Fruit fly (Drosophila melanogaster): Measurements from ENCODE around the gene yin.

yin gene

DNA sequence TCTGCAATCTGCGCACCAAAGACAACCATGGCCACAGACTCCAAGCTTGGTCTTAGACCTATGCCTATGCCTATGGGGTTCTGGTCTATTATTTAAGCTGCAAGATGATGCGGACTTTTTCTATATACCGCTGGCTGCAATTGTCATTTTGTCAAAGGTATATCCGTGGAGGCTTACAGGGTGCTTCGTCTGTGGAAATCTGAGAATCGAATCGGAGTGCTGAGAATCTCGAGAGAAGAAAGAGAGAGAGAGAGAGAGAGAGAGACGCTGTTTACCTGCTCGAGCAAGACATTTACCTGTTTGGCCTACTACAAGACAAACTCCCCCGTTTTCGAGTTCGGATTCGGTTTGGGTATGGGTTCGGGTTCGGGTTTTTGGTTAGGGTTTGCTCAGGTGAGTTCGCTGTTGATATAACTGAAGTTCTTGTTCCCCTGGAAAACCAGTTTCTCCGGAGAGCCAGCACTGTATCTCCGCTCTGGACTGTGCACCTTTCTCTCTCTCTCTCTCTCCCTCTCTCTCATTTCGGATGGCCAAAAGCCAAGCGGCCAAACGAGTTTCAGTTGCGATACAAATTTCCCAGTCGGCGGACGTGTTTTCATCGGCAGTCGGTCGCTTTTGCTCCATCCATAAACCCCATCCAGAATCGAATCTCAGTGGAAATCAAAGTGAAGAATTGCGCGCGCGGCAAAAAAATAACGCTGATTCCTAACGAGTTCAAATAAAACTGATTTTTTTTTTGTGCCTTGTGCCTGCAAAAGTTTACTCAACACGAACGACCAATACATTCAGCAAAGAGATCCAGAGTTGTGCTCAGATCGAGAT is 26.2 kb downstream of the yin start (continued):
- TF ChIP-seq CG8119 (GFP tag; IDR thresholded peaks at IDR 0.05) (peak; percentile 50; the same call in 2 of the 3 replicates), Eip78C (GFP tag) (peak; percentile 66), CG6854 (GFP tag; optimal IDR thresholded peaks at IDR 0.05) (peak; percentile 48), vri (GFP tag; optimal IDR thresholded peaks at IDR 0.05) (peak; percentile 23), CG11762 (GFP tag; optimal IDR thresholded peaks at IDR 0.05; ENCODE audit: insufficient read depth) (no peak), Hr4 (GFP tag; optimal IDR thresholded peaks at IDR 0.05) (no peak), CG7368 (GFP tag; optimal IDR thresholded peaks at IDR 0.05) (no peak), Ets21C (GFP tag; optimal IDR thresholded peaks at IDR 0.05) (no peak), CG9139 (GFP tag; optimal IDR thresholded peaks at IDR 0.05) (peak; percentile 8)

DNA sequence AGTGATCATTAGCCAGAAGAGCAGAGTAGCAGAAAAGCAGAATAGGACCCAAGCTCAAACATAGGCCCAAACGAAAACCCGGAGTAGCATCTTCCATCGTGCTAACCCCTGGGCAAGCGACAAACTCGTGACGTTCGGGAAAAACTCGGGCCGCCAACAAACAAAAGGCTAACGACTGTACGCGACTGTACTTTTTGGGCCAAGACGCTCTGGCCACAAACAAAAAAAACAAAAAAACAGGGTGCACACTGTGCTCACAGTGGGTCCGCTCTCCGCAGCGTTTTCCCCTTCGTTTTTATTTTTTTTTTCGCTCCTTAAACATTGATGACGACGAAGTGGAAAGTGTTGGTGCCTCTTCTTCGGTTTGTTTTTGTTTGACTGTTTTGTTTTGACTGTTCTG is 28.8 kb downstream of the yin start:
- TF ChIP-seq Lpt (GFP tag; optimal IDR thresholded peaks at IDR 0.05) (peak; percentile 26), OdsH (GFP tag; optimal IDR thresholded peaks at IDR 0.05) (no peak), Eip75B (GFP tag; optimal IDR thresholded peaks at IDR 0.05) (no peak), dsx (GFP tag; optimal IDR thresholded peaks at IDR 0.05; ENCODE audit: poor library complexity, severe bottlenecking) (no peak), acj6 (GFP tag; optimal IDR thresholded peaks at IDR 0.05) (no peak), CG8632 (GFP tag; optimal IDR thresholded peaks at IDR 0.05) (no peak), eg (GFP tag; IDR thresholded peaks at IDR 0.05) (0 out of 3 replicates have a peak, but pooled peaks have one; percentile 32), CG6163 (GFP tag; IDR thresholded peaks at IDR 0.05) (peak; percentile 38; the same call in 1 of the 3 replicates), CG11294 (GFP tag; IDR thresholded peaks at IDR 0.05) (no peak), CG15336 (GFP tag; IDR thresholded peaks at IDR 0.05) (peak; percentile 23; the same call in 1 of the 2 replicates), Blimp-1 (GFP tag; optimal IDR thresholded peaks at IDR 0.05) (no peak), Gug (GFP tag; IDR thresholded peaks at IDR 0.05) (no peak), CG6808 (GFP tag; optimal IDR thresholded peaks at IDR 0.05) (peak; percentile 17), CG8119 (GFP tag; IDR thresholded peaks at IDR 0.05) (peak; percentile 40; the same call in 1 of the 3 replicates), Eip78C (GFP tag) (peak; percentile 48), CG32006 (GFP tag; optimal IDR thresholded peaks at IDR 0.05) (peak; percentile 2), fkh (GFP tag; optimal IDR thresholded peaks at IDR 0.05) (peak; percentile 3), Sox102F (GFP tag; optimal IDR thresholded peaks at IDR 0.05) (no peak), topi (GFP tag; optimal IDR thresholded peaks at IDR 0.05) (no peak)

DNA sequence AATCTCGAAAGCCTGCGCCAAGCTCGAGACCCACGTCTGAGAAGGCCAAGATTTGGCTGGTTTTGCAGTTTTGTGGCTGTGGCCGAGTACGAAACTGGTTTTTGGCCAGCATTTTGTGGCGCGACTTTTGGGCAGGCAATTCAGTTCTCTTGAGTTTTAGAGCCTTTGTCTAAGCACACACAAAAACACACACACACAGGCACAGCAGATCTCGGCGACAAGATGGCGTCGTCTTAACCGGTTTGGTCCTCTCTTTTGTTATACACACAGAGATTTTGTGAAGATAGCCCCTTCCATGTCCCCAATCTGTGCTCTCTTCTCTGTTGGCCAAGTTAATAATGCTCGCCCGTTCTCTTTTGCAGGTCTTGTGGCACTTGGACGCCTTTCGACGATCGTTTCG is 30.8 kb downstream of the yin start:
- TF ChIP-seq fd85E (GFP tag; optimal IDR thresholded peaks at IDR 0.05) (peak; percentile 2), dac (GFP tag; optimal IDR thresholded peaks at IDR 0.05) (no peak), CG6276 (GFP tag; optimal IDR thresholded peaks at IDR 0.05) (peak; percentile 2), eg (GFP tag; IDR thresholded peaks at IDR 0.05) (peak; percentile 37; the same call in 1 of the 3 replicates), topi (GFP tag; optimal IDR thresholded peaks at IDR 0.05) (peak; percentile 12), lz (GFP tag; optimal IDR thresholded peaks at IDR 0.05) (no peak), CG3919 (GFP tag; optimal IDR thresholded peaks at IDR 0.05) (no peak), CG8119 (GFP tag; IDR thresholded peaks at IDR 0.05) (peak; percentile 53; the same call in 2 of the 3 replicates), Sox102F (GFP tag; optimal IDR thresholded peaks at IDR 0.05) (peak; percentile 73), dsx (GFP tag; optimal IDR thresholded peaks at IDR 0.05; ENCODE audit: poor library complexity, severe bottlenecking) (no peak), spab (GFP tag; optimal IDR thresholded peaks at IDR 0.05) (no peak), CG3032 (tag; optimal IDR thresholded peaks at IDR 0.05) (no peak), CG4318 (GFP tag; optimal IDR thresholded peaks at IDR 0.05) (no peak), CG9139 (GFP tag; optimal IDR thresholded peaks at IDR 0.05) (no peak), Eip93F (GFP tag; optimal IDR thresholded peaks at IDR 0.05) (peak; percentile 91), cyc (GFP tag; optimal IDR thresholded peaks at IDR 0.05) (no peak), CG11762 (GFP tag; optimal IDR thresholded peaks at IDR 0.05; ENCODE audit: insufficient read depth) (no peak), OdsH (GFP tag; optimal IDR thresholded peaks at IDR 0.05) (no peak), CG6163 (GFP tag; IDR thresholded peaks at IDR 0.05) (peak; percentile 49; the same call in 2 of the 3 replicates), Eip75B (GFP tag; optimal IDR thresholded peaks at IDR 0.05) (no peak), Eip78C (GFP tag) (peak; percentile 77), CG7368 (GFP tag; optimal IDR thresholded peaks at IDR 0.05) (no peak), CG31627 (GFP tag; optimal IDR thresholded peaks at IDR 0.05) (no peak), Ets96B (tag; optimal IDR thresholded peaks at IDR 0.05) (no peak), achi (GFP tag; optimal IDR thresholded peaks at IDR 0.05) (no peak), CG6808 (GFP tag; optimal IDR thresholded peaks at IDR 0.05) (peak; percentile 49), CG15336 (GFP tag; IDR thresholded peaks at IDR 0.05) (peak; percentile 72; the same call in 1 of the 2 replicates), acj6 (GFP tag; optimal IDR thresholded peaks at IDR 0.05) (no peak), Met (GFP tag; optimal IDR thresholded peaks at IDR 0.05) (no peak), CG6854 (GFP tag; optimal IDR thresholded peaks at IDR 0.05) (peak; percentile 70), Sox15 (GFP tag; optimal IDR thresholded peaks at IDR 0.05) (no peak), Hr4 (GFP tag; optimal IDR thresholded peaks at IDR 0.05) (no peak), CG10631 (GFP tag; optimal IDR thresholded peaks at IDR 0.05) (no peak), Gug (GFP tag; IDR thresholded peaks at IDR 0.05) (no peak), CG34406 (GFP tag; optimal IDR thresholded peaks at IDR 0.05) (no peak), Blimp-1 (GFP tag; optimal IDR thresholded peaks at IDR 0.05) (no peak)

All from whole organism, prepupa.